Worm (Caenorhabditis elegans) whole organism, midembryonic: ENCODE results near the gene T02D1.4.

ENCODE experiments used
- flt-1 ChIP-seq: fragments of 200-800 bp; sonication (Bioruptor generic); IDR thresholded peaks from 2 replicates; pipeline ENCODE4 v1.3.6; 2022; ENCODE audit warnings: missing genetic modification characterization, missing compliant biosample characterization
- tab-1 ChIP-seq: fragments of 200-800 bp; sonication (Bioruptor generic); IDR thresholded peaks from 2 replicates; pipeline ENCODE4 v1.3.6; 2022; ENCODE audit warnings: missing genetic modification characterization, missing compliant biosample characterization

DNA sequence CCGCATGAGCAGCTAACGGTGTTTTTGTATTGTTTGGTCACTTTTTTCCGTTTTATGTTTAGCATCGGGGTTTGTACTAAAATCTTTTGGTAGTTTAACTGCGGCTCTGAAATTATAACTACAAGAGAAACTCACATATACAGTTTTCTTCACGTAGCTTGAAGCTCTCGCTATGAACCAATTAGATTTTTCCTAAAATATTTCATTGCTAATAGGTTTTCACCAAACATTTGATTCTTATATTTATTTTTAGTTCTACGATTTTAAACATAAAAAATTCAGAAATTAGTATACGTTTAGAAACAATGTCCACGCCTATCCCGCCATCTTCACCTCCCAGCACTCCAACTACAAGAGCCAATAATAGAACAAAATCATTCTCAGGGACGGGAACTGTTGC is 27.9 kb downstream of the T02D1.4 start, which contains the start of gene C06A12.3:
- TF ChIP-seq flt-1 (GFP tag; lab: Robert Waterston, UW) (no peak), tab-1 (GFP tag; lab: Robert Waterston, UW) (no peak)
